Fruit fly (Drosophila melanogaster) whole organism, embryonic: Measurements from ENCODE around the gene Prx5.

Experiments used
- Atf3 ChIP-seq: fragments of 200-800 bp; sonication (Bioruptor generic); optimal IDR thresholded peaks from 3 replicates; lab custom pipeline; 2016; ENCODE audit warnings: missing biosample characterization, missing genetic modification characterization
- BEAF-32 ChIP-seq: fragments of 200-800 bp; sonication (Bioruptor generic); optimal IDR thresholded peaks from 3 replicates; lab custom pipeline; 2017; ENCODE audit warnings: missing biosample characterization, missing genetic modification characterization, mild to moderate bottlenecking, moderate library complexity, missing genetic modification reagents
- Bdp1 ChIP-seq: fragments of 200-800 bp; sonication (Bioruptor generic); optimal IDR thresholded peaks from 3 replicates; lab custom pipeline; 2016; ENCODE audit warnings: missing biosample characterization, missing genetic modification characterization
- Bteb2 ChIP-seq: fragments of 200-800 bp; sonication (Bioruptor generic); optimal IDR thresholded peaks from 2 replicates; lab custom pipeline; 2016; ENCODE audit warnings: missing biosample characterization, missing genetic modification characterization
- CG11504 ChIP-seq: fragments of 200-800 bp; sonication (Bioruptor generic); optimal IDR thresholded peaks from 3 replicates; lab custom pipeline; 2019; ENCODE audit warnings: missing biosample characterization, mild to moderate bottlenecking, missing genetic modification characterization, moderate library complexity
- CG11695 ChIP-seq: fragments of 200-800 bp; sonication (Bioruptor generic); IDR thresholded peaks from 3 replicates; pipeline ENCODE4 v1.3.6; 2022; ENCODE audit warnings: missing biosample characterization, missing genetic modification characterization
- CG13123 ChIP-seq: fragments of 200-800 bp; sonication (Bioruptor generic); optimal IDR thresholded peaks from 2 replicates; lab custom pipeline; 2016; ENCODE audit warnings: missing biosample characterization, missing genetic modification characterization
- CG13287 ChIP-seq: fragments of 200-800 bp; sonication (Bioruptor generic); IDR thresholded peaks from 2 replicates; pipeline ENCODE4 v1.3.6; 2022; ENCODE audit warnings: missing biosample characterization, missing genetic modification characterization; ENCODE audit not compliant: partially characterized antibody
- CG13296 ChIP-seq: fragments of 200-800 bp; sonication (Bioruptor generic); optimal IDR thresholded peaks from 3 replicates; lab custom pipeline; 2018; ENCODE audit warnings: missing biosample characterization, mild to moderate bottlenecking, missing genetic modification characterization
- CG13424 ChIP-seq: fragments of 200-800 bp; sonication (Bioruptor generic); optimal IDR thresholded peaks from 2 replicates; lab custom pipeline; 2019; ENCODE audit warnings: missing biosample characterization, mild to moderate bottlenecking, missing genetic modification characterization, moderate library complexity
- CG13775 ChIP-seq: fragments of 200-800 bp; sonication (Bioruptor generic); optimal IDR thresholded peaks from 3 replicates; lab custom pipeline; 2017; ENCODE audit warnings: missing biosample characterization, mild to moderate bottlenecking, missing genetic modification characterization
- CG14667 ChIP-seq: fragments of 200-800 bp; sonication (Bioruptor generic); IDR thresholded peaks from 2 replicates; pipeline ENCODE4 v1.3.6; 2022; ENCODE audit warnings: missing biosample characterization, missing genetic modification characterization
- CG14965 ChIP-seq: fragments of 200-800 bp; sonication (Bioruptor generic); optimal IDR thresholded peaks from 2 replicates; lab custom pipeline; 2016; ENCODE audit warnings: missing biosample characterization, missing genetic modification characterization, borderline replicate concordance
- CG17568 ChIP-seq: fragments of 200-800 bp; sonication (Bioruptor generic); optimal IDR thresholded peaks from 2 replicates; lab custom pipeline; 2018; ENCODE audit warnings: missing biosample characterization, mild to moderate bottlenecking, missing genetic modification characterization, moderate library complexity
- CG17829 ChIP-seq: fragments of 200-800 bp; optimal IDR thresholded peaks from 2 replicates; lab custom pipeline; 2019; ENCODE audit warnings: missing biosample characterization, mild to moderate bottlenecking, missing genetic modification characterization, moderate library complexity
- CG31441 ChIP-seq: fragments of 200-800 bp; sonication (Bioruptor generic); IDR thresholded peaks from 2 replicates; pipeline ENCODE4 v1.3.6; 2022; ENCODE audit warnings: missing biosample characterization, missing genetic modification characterization
- CG3847 ChIP-seq: fragments of 200-800 bp; sonication (Bioruptor generic); IDR thresholded peaks from 2 replicates; pipeline ENCODE4 v1.3.6; 2022; ENCODE audit warnings: missing biosample characterization, missing genetic modification characterization
- CG6765 ChIP-seq: fragments of 200-800 bp; sonication (Bioruptor generic); optimal IDR thresholded peaks from 3 replicates; lab custom pipeline; 2017; ENCODE audit warnings: missing biosample characterization, mild to moderate bottlenecking, missing genetic modification characterization
- CG7372 ChIP-seq: fragments of 200-800 bp; sonication (Bioruptor generic); IDR thresholded peaks from 2 replicates; pipeline ENCODE4 v1.3.6; 2022; ENCODE audit warnings: missing biosample characterization, missing genetic modification characterization
- CG8089 ChIP-seq: fragments of 200-800 bp; sonication (Bioruptor generic); optimal IDR thresholded peaks from 3 replicates; lab custom pipeline; 2016; ENCODE audit warnings: missing biosample characterization, missing genetic modification characterization
- CHES-1-like ChIP-seq: fragments of 200-800 bp; sonication (Bioruptor generic); optimal IDR thresholded peaks from 2 replicates; lab custom pipeline; 2016; ENCODE audit warnings: missing biosample characterization, missing genetic modification characterization
- Dp ChIP-seq: fragments of 200-800 bp; sonication (Bioruptor generic); optimal IDR thresholded peaks from 2 replicates; lab custom pipeline; 2018; ENCODE audit warnings: missing biosample characterization, mild to moderate bottlenecking, missing genetic modification characterization, moderate library complexity
- E2f2 ChIP-seq: fragments of 200-800 bp; sonication (Bioruptor generic); IDR thresholded peaks from 2 replicates; pipeline ENCODE4 v1.3.6; 2022; ENCODE audit warnings: missing biosample characterization, missing genetic modification characterization
- HmgZ ChIP-seq: fragments of 200-800 bp; sonication (Bioruptor generic); optimal IDR thresholded peaks from 2 replicates; lab custom pipeline; 2018; ENCODE audit warnings: missing biosample characterization, mild to moderate bottlenecking, missing genetic modification characterization
- Hmx ChIP-seq: fragments of 200-800 bp; sonication (Bioruptor generic); optimal IDR thresholded peaks from 2 replicates; lab custom pipeline; 2016; ENCODE audit warnings: missing biosample characterization, missing genetic modification characterization
- Lhr ChIP-seq: fragments of 200-800 bp; sonication (Bioruptor generic); optimal IDR thresholded peaks from 3 replicates; lab custom pipeline; 2017; ENCODE audit warnings: mild to moderate bottlenecking, missing biosample characterization, missing genetic modification reagents, missing genetic modification characterization
- Oaz ChIP-seq: fragments of 200-800 bp; sonication (Bioruptor generic); IDR thresholded peaks from 2 replicates; pipeline ENCODE4 v1.3.6; 2022; ENCODE audit warnings: missing biosample characterization, missing genetic modification characterization
- Ravus ChIP-seq: fragments of 200-800 bp; sonication (Bioruptor generic); IDR thresholded peaks from 2 replicates; pipeline ENCODE4 v1.3.6; 2022; ENCODE audit warnings: missing biosample characterization, missing genetic modification characterization
- Rx ChIP-seq: fragments of 200-800 bp; sonication (Bioruptor generic); IDR thresholded peaks from 2 replicates; pipeline ENCODE4 v1.3.6; 2022; ENCODE audit warnings: missing biosample characterization, missing genetic modification characterization
- Sox102F ChIP-seq: fragments of 200-800 bp; sonication (Bioruptor generic); optimal IDR thresholded peaks from 2 replicates; lab custom pipeline; 2018; ENCODE audit warnings: missing biosample characterization, mild to moderate bottlenecking, missing genetic modification characterization, moderate library complexity
- Vsx1 ChIP-seq: fragments of 200-800 bp; sonication (Bioruptor generic); optimal IDR thresholded peaks from 2 replicates; lab custom pipeline; 2017; ENCODE audit warnings: missing biosample characterization, mild to moderate bottlenecking, missing genetic modification characterization, missing genetic modification reagents
- abd-A ChIP-seq: fragments of 200-800 bp; sonication (Bioruptor generic); optimal IDR thresholded peaks from 3 replicates; lab custom pipeline; 2019; ENCODE audit warnings: missing biosample characterization, mild to moderate bottlenecking, missing genetic modification characterization, moderate library complexity
- ap ChIP-seq: fragments of 200-800 bp; sonication (Bioruptor generic); IDR thresholded peaks from 2 replicates; pipeline ENCODE4 v1.3.6; 2022; ENCODE audit warnings: missing biosample characterization, missing genetic modification characterization
- ase ChIP-seq: fragments of 200-800 bp; sonication (Bioruptor generic); IDR thresholded peaks from 3 replicates; pipeline ENCODE4 v1.3.6; 2022; ENCODE audit warnings: missing biosample characterization, missing genetic modification characterization
- bowl ChIP-seq: fragments of 200-800 bp; sonication (Bioruptor generic); IDR thresholded peaks from 2 replicates; pipeline ENCODE4 v1.3.6; 2022; ENCODE audit warnings: missing biosample characterization, missing genetic modification characterization
- chif ChIP-seq, 2 experiments: fragments of 200-800 bp; sonication (Bioruptor generic); optimal IDR thresholded peaks; 3 replicates each; lab custom pipeline; 2016; ENCODE audit warnings: missing biosample characterization in 2 of 2, missing genetic modification characterization in 2 of 2
- chm ChIP-seq: fragments of 200-800 bp; sonication (Bioruptor generic); IDR thresholded peaks from 2 replicates; pipeline ENCODE4 v1.3.6; 2022; ENCODE audit warnings: missing biosample characterization, missing genetic modification characterization
- ci ChIP-seq: fragments of 200-800 bp; sonication (Bioruptor generic); IDR thresholded peaks from 3 replicates; pipeline ENCODE4 v1.3.6; 2022; ENCODE audit warnings: missing biosample characterization, missing genetic modification characterization
- eyg ChIP-seq: fragments of 200-800 bp; sonication (Bioruptor generic); optimal IDR thresholded peaks from 3 replicates; lab custom pipeline; 2016; ENCODE audit warnings: missing biosample characterization, missing genetic modification characterization
- fru ChIP-seq: fragments of >200 bp; optimal IDR thresholded peaks from 2 replicates; lab custom pipeline; 2017
- klu ChIP-seq: fragments of 200-800 bp; sonication (Bioruptor generic); IDR thresholded peaks from 2 replicates; pipeline ENCODE4 v1.3.6; 2022; ENCODE audit warnings: missing biosample characterization, missing genetic modification characterization
- kni ChIP-seq: fragments of 200-800 bp; sonication (Bioruptor generic); optimal IDR thresholded peaks from 3 replicates; lab custom pipeline; 2017; ENCODE audit warnings: mild to moderate bottlenecking, missing biosample characterization, missing genetic modification reagents, missing genetic modification characterization
- lab ChIP-seq: fragments of 200-800 bp; sonication (Bioruptor generic); optimal IDR thresholded peaks from 3 replicates; lab custom pipeline; 2017; ENCODE audit warnings: missing biosample characterization, missing genetic modification characterization, mild to moderate bottlenecking, moderate library complexity, missing genetic modification reagents
- lola ChIP-seq, 3 experiments: fragments of >200 bp in 2 of 3; fragments of 200-800 bp in 1 of 3; sonication (Bioruptor generic) in 1 of 3; optimal IDR thresholded peaks; 2 replicates each; lab custom pipeline; 2017 to 2019; ENCODE audit warnings: missing biosample characterization in 3 of 3, missing genetic modification characterization in 3 of 3, mild to moderate bottlenecking in 1 of 3, moderate library complexity in 1 of 3
- nerfin-2 ChIP-seq: fragments of 200-800 bp; sonication (Bioruptor generic); IDR thresholded peaks from 2 replicates; pipeline ENCODE4 v1.3.6; 2022; ENCODE audit warnings: missing biosample characterization, missing genetic modification characterization; ENCODE audit not compliant: partially characterized antibody
- oc ChIP-seq: fragments of 200-800 bp; sonication (Bioruptor generic); optimal IDR thresholded peaks from 2 replicates; lab custom pipeline; 2018; ENCODE audit warnings: missing biosample characterization, mild to moderate bottlenecking, missing genetic modification characterization, moderate library complexity
- org-1 ChIP-seq: fragments of 200-800 bp; sonication (Bioruptor generic); optimal IDR thresholded peaks from 2 replicates; lab custom pipeline; 2017; ENCODE audit warnings: missing biosample characterization, missing genetic modification characterization
- sc ChIP-seq, 3 experiments: fragments of >200 bp in 2 of 3; fragments of 200-800 bp in 1 of 3; sonication (Bioruptor generic) in 1 of 3; optimal IDR thresholded peaks; 2 replicates in 2 of 3; 3 replicates in 1 of 3; lab custom pipeline; 2017; ENCODE audit warnings: mild to moderate bottlenecking in 1 of 3, missing biosample characterization in 1 of 3, missing genetic modification characterization in 1 of 3, missing genetic modification reagents in 1 of 3
- sim ChIP-seq: fragments of 200-800 bp; sonication (Bioruptor generic); IDR thresholded peaks from 2 replicates; pipeline ENCODE4 v1.3.6; 2022; ENCODE audit warnings: missing biosample characterization, missing genetic modification characterization
- vvl ChIP-seq: fragments of 200-800 bp; sonication (Bioruptor generic); IDR thresholded peaks from 2 replicates; pipeline ENCODE4 v1.3.6; 2022; ENCODE audit warnings: missing biosample characterization, missing genetic modification characterization

Prx5 gene

DNA sequence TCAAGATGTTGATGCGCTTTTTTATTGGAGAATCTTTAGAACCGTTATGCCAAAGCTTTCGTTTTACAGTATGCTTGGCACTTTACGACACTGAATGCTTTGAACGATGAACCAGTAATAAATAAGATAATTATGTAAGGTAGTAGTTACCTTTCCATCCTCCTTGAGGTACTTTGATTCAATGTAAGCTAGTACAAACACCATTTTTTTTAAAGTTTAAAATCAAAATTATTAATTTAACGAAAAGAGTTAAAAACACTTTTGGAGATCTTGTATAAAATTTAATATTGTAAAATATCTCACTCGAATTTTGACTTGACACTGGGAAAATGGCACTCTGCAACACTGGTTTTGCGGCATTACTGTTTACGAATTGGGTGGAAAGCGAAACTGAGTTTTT, 18.3 kb upstream of the Prx5 start, which contains the start of the genes Arp5 and CG7208 (continued):
- TF ChIP-seq CG14965 (GFP tag; lab: Kevin White, UChicago) (no peak), eyg (GFP tag; lab: Kevin White, UChicago) (no peak), CG14667 (GFP tag; lab: Robert Waterston, UW) (no peak; the same call in 1 of the 2 replicates), CG11504 (tag; lab: Kevin White, UChicago) (no peak), Ravus (GFP tag; lab: Robert Waterston, UW) (no peak), ap (0 out of 2 replicates have a peak, but pooled peaks have one; percentile 30), bowl (GFP tag; lab: Robert Waterston, UW) (no peak), fru (lab: Kevin White, UChicago) (no peak), oc (tag; lab: Kevin White, UChicago) (no peak), lola (GFP tag; optimal IDR thresholded peaks at IDR 0.05; lab: Kevin White, UChicago) (peak in 1 of 3 experiments; percentile 51), CG3847 (GFP tag; lab: Robert Waterston, UW) (peak; percentile 81), abd-A (no peak), HmgZ (tag; lab: Kevin White, UChicago) (peak; percentile 80), CG8089 (GFP tag; lab: Kevin White, UChicago) (no peak), ase (peak; percentile 8; the same call in 1 of the 3 replicates), Rx (GFP tag; lab: Robert Waterston, UW) (no peak), sc (optimal IDR thresholded peaks at IDR 0.05; lab: Kevin White, UChicago) (no peak), sc (GFP tag; optimal IDR thresholded peaks at IDR 0.05; lab: Kevin White, UChicago) (peak; percentile 47), CG13424 (peak; percentile 69), CHES-1-like (GFP tag; lab: Kevin White, UChicago) (peak; percentile 66), vvl (peak; percentile 57), nerfin-2 (GFP tag; lab: Robert Waterston, UW) (no peak), CG13775 (GFP tag; lab: Kevin White, UChicago) (peak; percentile 78), Sox102F (GFP tag; lab: Kevin White, UChicago) (no peak), sim (GFP tag; lab: Robert Waterston, UW) (no peak), org-1 (GFP tag; lab: Kevin White, UChicago) (no peak), CG13296 (GFP tag; lab: Kevin White, UChicago) (peak; percentile 73), kni (GFP tag; lab: Kevin White, UChicago) (no peak), chif (GFP tag; optimal IDR thresholded peaks at IDR 0.05; lab: Kevin White, UChicago) (peak; percentile 40 to 61), CG31441 (GFP tag; lab: Robert Waterston, UW) (peak; percentile 73), Oaz (GFP tag; lab: Robert Waterston, UW) (no peak), CG11695 (peak; percentile 49; the same call in 1 of the 3 replicates), E2f2 (GFP tag; lab: Robert Waterston, UW) (peak; percentile 60; the same call in 1 of the 2 replicates), CG13123 (GFP tag; lab: Kevin White, UChicago) (peak; percentile 69), Dp (peak; percentile 37), CG6765 (peak; percentile 34), chm (no peak), ci (GFP tag; lab: Robert Waterston, UW) (peak; percentile 36; the same call in 1 of the 3 replicates), CG17568 (GFP tag; lab: Kevin White, UChicago) (no peak), Bteb2 (GFP tag; lab: Kevin White, UChicago) (peak; percentile 72), Lhr (peak; percentile 55), Vsx1 (GFP tag; lab: Kevin White, UChicago) (no peak), CG13287 (GFP tag; lab: Robert Waterston, UW) (peak; percentile 59), Atf3 (GFP tag; lab: Kevin White, UChicago) (peak; percentile 42), Bdp1 (GFP tag; lab: Kevin White, UChicago) (peak; percentile 38), CG7372 (GFP tag; lab: Robert Waterston, UW) (peak; percentile 66), CG17829 (tag; lab: Kevin White, UChicago) (peak; percentile 51), lab (GFP tag; lab: Kevin White, UChicago) (no peak), BEAF-32 (GFP tag; lab: Kevin White, UChicago) (peak; percentile 41), klu (GFP tag; lab: Robert Waterston, UW) (peak; percentile 60; the same call in 1 of the 2 replicates), Hmx (GFP tag; lab: Kevin White, UChicago) (no peak)
